Fruit fly (Drosophila melanogaster): ENCODE measurements around the gene Pfas.

The Pfas gene

DNA sequence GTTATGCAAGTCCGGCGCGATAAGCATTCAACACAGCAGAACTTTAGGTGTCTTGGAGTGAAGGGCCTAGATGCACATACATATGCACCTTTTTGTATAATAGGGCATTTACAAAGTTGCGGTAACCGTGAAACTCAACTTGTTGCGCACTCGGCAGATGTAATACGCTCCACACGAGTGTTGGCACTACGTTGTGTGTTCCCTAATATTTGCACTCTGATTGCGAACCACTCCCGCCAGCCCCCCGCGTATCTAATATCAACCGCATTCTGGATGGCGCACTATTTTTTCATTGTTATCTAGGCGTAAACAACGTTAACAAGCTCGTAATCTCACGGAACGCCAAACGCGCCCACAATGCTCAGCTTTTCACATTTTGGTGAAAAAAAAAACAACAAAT, 34.5 kb upstream of the Pfas start:
- TF ChIP-seq CG17801 (GFP tag; optimal IDR thresholded peaks at IDR 0.05; ENCODE audit: partially characterized antibody) = no peak

dm6 chr2L:6078757-6079351, 33.0 kb upstream of the Pfas start:
- peak; percentile 2 for TF ChIP-seq CG17801 (GFP tag; optimal IDR thresholded peaks at IDR 0.05; ENCODE audit: partially characterized antibody)

- TF ChIP-seq CG17801 (GFP tag; optimal IDR thresholded peaks at IDR 0.05; ENCODE audit: partially characterized antibody) = no peak
These were observed 31.8 kb upstream of the Pfas start for dm6 chr2L:6077632-6078031.

dm6 chr2L:6076829-6077364, 31.0 kb upstream of the Pfas start:
- TF ChIP-seq CG17801 (GFP tag; optimal IDR thresholded peaks at IDR 0.05; ENCODE audit: partially characterized antibody) = no peak

DNA sequence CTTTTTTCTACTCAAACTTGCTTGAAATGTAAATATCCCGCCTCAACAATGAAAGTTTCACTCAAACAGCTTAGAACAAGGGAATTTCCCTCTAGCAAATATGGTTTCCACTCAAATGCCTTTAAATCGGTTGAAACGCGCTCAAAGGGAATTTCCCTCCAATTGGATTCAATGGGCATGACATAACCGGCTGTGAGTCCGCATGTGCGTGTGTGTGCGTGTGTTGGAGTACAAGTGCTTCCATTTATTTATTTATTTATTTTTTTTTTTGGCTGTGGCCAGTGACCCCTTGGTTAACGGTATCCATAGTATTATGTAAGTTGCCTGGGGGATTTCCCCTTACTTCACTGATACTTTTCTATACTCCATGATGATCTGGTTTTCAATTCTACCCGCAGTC, 30.3 kb upstream of the Pfas start:
- TF ChIP-seq CG17801 (GFP tag; optimal IDR thresholded peaks at IDR 0.05; ENCODE audit: partially characterized antibody) = no peak

DNA sequence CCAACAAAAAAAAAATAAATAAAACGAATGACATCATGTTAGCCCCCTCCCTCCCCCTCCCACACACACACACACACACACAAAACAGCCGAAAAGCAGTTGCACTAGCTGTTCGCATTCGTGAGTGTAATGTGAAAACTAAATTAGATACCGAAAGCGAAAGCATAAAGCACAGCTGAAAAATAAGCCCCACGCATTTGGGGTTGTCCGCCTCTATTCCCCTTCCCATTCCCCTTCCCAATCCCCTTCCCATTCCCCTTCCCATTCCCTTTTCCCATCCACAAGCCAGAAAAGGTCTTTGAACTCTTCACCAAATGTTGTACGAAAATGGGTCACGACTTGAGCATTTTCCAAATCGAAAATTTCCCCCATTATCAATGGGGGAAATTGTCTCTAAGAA, 29.5 kb upstream of the Pfas start:
- no peak for TF ChIP-seq CG17801 (GFP tag; optimal IDR thresholded peaks at IDR 0.05; ENCODE audit: partially characterized antibody)

dm6 chr2L:6074314-6074713, 28.5 kb upstream of the Pfas start:
- TF ChIP-seq CG17801 (GFP tag; optimal IDR thresholded peaks at IDR 0.05; ENCODE audit: partially characterized antibody) = no peak

dm6 chr2L:6073894-6074293, 28.0 kb upstream of the Pfas start:
- TF ChIP-seq CG17801 (GFP tag; optimal IDR thresholded peaks at IDR 0.05; ENCODE audit: partially characterized antibody) = no peak

- TF ChIP-seq CG17801 (GFP tag; optimal IDR thresholded peaks at IDR 0.05; ENCODE audit: partially characterized antibody) = no peak
These were observed 26.3 kb upstream of the Pfas start for dm6 chr2L:6072124-6072523.

DNA sequence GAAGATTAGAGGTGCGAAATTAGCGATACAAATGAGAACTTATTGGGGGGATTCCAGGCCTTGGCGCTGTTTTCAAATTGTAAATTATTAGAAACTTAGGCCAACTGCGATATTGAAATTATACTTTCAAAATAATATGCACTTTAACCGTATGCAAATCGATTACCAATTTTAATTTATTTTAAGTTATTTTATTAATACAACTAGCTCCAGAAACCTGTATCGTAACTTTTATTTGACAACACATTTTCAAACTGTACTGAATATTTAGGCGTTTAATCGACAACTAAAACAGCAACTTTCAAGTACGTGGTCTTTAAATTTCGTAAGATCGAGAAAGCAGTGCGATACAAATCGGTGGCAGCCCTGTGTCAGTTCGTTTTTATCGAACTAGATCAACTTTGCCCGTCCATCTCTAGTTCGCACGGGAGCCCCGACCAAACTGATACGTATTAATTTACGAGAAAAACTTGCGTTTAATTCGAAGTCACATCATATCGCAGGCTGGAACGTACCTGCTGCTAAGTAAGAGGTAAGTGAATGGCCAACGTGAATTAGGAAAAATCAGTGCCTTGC, 24.9 kb upstream of the Pfas start, which contains the start of the genes CG9154 and Kr-h2:
CG9154 (minus strand) TSS at position 31 of the 576 bp plus-strand sequence.
Kr-h2 (plus strand) TSS at position 335 of the 576 bp plus-strand sequence.
- TF ChIP-seq CG17801 (GFP tag; optimal IDR thresholded peaks at IDR 0.05; ENCODE audit: partially characterized antibody) = no peak

DNA sequence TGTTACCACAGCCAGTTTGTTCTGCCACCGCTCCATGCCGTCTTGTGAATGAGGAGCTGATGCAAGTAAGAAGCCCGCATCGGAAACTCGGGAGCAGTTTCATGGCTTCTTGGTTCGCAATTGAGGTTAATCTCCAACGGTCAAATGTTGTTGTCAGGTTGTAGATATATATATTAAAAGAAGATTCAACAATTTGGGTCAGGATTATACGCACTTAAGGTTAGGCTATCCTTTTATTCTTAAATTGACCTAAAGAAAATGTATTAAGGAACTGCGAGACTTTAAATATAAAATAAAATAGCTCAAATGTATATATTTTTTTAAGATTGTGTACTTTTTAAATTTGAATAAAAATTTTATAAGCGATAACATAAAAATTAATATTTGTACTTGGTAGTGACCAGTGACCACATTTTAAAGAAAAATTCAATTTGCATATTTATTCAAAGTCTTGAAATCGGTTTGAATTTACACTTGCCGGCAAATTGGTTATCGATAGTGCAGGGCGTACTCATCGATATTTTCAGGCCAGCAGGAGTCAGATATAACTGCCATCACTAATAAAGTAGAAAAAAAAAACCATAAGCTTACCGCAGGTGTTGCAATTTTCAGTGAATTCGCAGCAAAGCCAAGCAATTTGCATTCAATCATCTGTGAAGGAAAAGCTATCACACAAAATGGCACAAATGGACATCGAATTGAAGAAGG, 22.8 kb upstream of the Pfas start, which contains the start of the genes CG9150 and Pfdn1:
CG9150 (minus strand) TSS at position 51 of the 708 bp plus-strand sequence.
Pfdn1 (plus strand) TSS at position 536 of the 708 bp plus-strand sequence.
- TF ChIP-seq CG17801 (GFP tag; optimal IDR thresholded peaks at IDR 0.05; ENCODE audit: partially characterized antibody) = no peak

- peak; percentile 99 for TF ChIP-seq CG17801 (GFP tag; optimal IDR thresholded peaks at IDR 0.05; ENCODE audit: partially characterized antibody)
These were observed 20.0 kb upstream of the Pfas start, which contains the start of the genes Fbw5 and CG9147 for dm6 chr2L:6065823-6066222. Gene Fbw5 (minus strand): TSS chr2L:6065953. Gene CG9147 (plus strand): TSS chr2L:6065997.

dm6 chr2L:6062382-6063082, 16.7 kb upstream of the Pfas start, which contains the start of the genes ND-51 and CG13994:
Gene ND-51 (minus strand): TSS chr2L:6062757.
Gene CG13994 (plus strand): TSS chr2L:6062989.
- peak; percentile 83 for TF ChIP-seq CG17801 (GFP tag; optimal IDR thresholded peaks at IDR 0.05; ENCODE audit: partially characterized antibody)

dm6 chr2L:6060210-6060609, 14.4 kb upstream of the Pfas start, which contains the start of gene CG34180:
Gene CG34180 (plus strand): TSS chr2L:6060510.
- TF ChIP-seq CG17801 (GFP tag; optimal IDR thresholded peaks at IDR 0.05; ENCODE audit: partially characterized antibody) = no peak

Measured in ovary, adult (tissue).